Fruit fly (Drosophila melanogaster) whole organism, wandering third instar larva: ENCODE data around the gene CG42369.

Experiments
- Abd-B ChIP-seq: fragments of >200 bp; optimal IDR thresholded peaks from 2 replicates; lab custom pipeline; 2017; ENCODE audit warnings: missing biosample characterization, missing genetic modification characterization
- CG9705 ChIP-seq: fragments of 200-800 bp; sonication (Bioruptor generic); optimal IDR thresholded peaks from 2 replicates; lab custom pipeline; 2018; ENCODE audit warnings: missing biosample characterization, mild to moderate bottlenecking, missing genetic modification characterization
- CrebA ChIP-seq: fragments of 200-800 bp; sonication (Bioruptor generic); optimal IDR thresholded peaks from 2 replicates; lab custom pipeline; 2016; ENCODE audit warnings: missing biosample characterization, mild to moderate bottlenecking, missing genetic modification characterization, borderline replicate concordance
- Dfd ChIP-seq: fragments of >200 bp; optimal IDR thresholded peaks from 2 replicates; lab custom pipeline; 2017; ENCODE audit warnings: missing biosample characterization, missing genetic modification characterization
- Dif ChIP-seq: fragments of 200-275, 200-300 bp; sonication (Bioruptor generic); optimal IDR thresholded peaks from 2 replicates; lab custom pipeline; 2018; ENCODE audit warnings: missing biosample characterization, missing genetic modification characterization; ENCODE audit not compliant: partially characterized antibody
- GATAd ChIP-seq: sonication (Bioruptor generic); optimal IDR thresholded peaks from 2 replicates; lab custom pipeline; 2016; ENCODE audit warnings: missing biosample characterization, missing genetic modification characterization
- HLH106 ChIP-seq: fragments of 200-800 bp; optimal IDR thresholded peaks from 3 replicates; lab custom pipeline; 2019; ENCODE audit warnings: missing biosample characterization, mild to moderate bottlenecking, missing genetic modification characterization, moderate library complexity
- Hnf4 ChIP-seq: fragments of 200-800 bp; sonication (Bioruptor generic); optimal IDR thresholded peaks from 2 replicates; lab custom pipeline; 2016; ENCODE audit warnings: missing biosample characterization, mild to moderate bottlenecking, missing genetic modification characterization
- Hr78 ChIP-seq: fragments of >200 bp; optimal IDR thresholded peaks from 2 replicates; lab custom pipeline; 2017; ENCODE audit warnings: missing biosample characterization, missing genetic modification characterization
- Hr83 ChIP-seq: fragments of 200-300 bp; sonication (Bioruptor generic); optimal IDR thresholded peaks from 2 replicates; lab custom pipeline; 2016; ENCODE audit warnings: missing biosample characterization, mild to moderate bottlenecking, missing genetic modification characterization, moderate library complexity; ENCODE audit not compliant: poor library complexity, severe bottlenecking
- Mio ChIP-seq: sonication (Bioruptor generic); optimal IDR thresholded peaks from 2 replicates; lab custom pipeline; 2016; ENCODE audit warnings: missing biosample characterization, missing genetic modification characterization
- Myc ChIP-seq: fragments of >200 bp; optimal IDR thresholded peaks from 2 replicates; lab custom pipeline; 2017
- N ChIP-seq: fragments of >200 bp; optimal IDR thresholded peaks from 2 replicates; lab custom pipeline; 2018; ENCODE audit warnings: missing biosample characterization, missing external identifiers, missing genetic modification characterization
- OdsH ChIP-seq: fragments of 200-800 bp; sonication (Bioruptor generic); optimal IDR thresholded peaks from 2 replicates; lab custom pipeline; 2016; ENCODE audit warnings: missing biosample characterization, mild to moderate bottlenecking, missing genetic modification characterization
- Rel ChIP-seq, 2 experiments: fragments of 200-800 bp; sonication (Bioruptor generic) in 1 of 2; optimal IDR thresholded peaks; 2 replicates in 1 of 2; 3 replicates in 1 of 2; lab custom pipeline; 2016 to 2019; ENCODE audit warnings: mild to moderate bottlenecking in 2 of 2, missing biosample characterization in 2 of 2, missing genetic modification characterization in 2 of 2, moderate library complexity in 1 of 2
- br ChIP-seq: fragments of 200-800 bp; sonication (Bioruptor generic); optimal IDR thresholded peaks from 2 replicates; lab custom pipeline; 2016; ENCODE audit warnings: missing biosample characterization, missing genetic modification characterization
- dl ChIP-seq, 2 experiments: fragments of 175-275, 200-275 bp in 1 of 2; fragments of 200-275 bp in 1 of 2; sonication (Bioruptor generic); optimal IDR thresholded peaks; lab custom pipeline; 2018; ENCODE audit warnings: mild to moderate bottlenecking in 2 of 2, missing biosample characterization in 2 of 2, missing genetic modification characterization in 2 of 2, moderate library complexity in 2 of 2; ENCODE audit not compliant: partially characterized antibody in 2 of 2, insufficient read depth in 1 of 2
- dsf ChIP-seq: sonication (Bioruptor generic); optimal IDR thresholded peaks from 2 replicates; lab custom pipeline; 2016; ENCODE audit warnings: missing biosample characterization, missing genetic modification characterization, borderline replicate concordance
- ey ChIP-seq: fragments of 200-800 bp; sonication (Bioruptor generic); optimal IDR thresholded peaks from 2 replicates; lab custom pipeline; 2016; ENCODE audit warnings: missing biosample characterization, missing genetic modification characterization
- foxo ChIP-seq, 2 experiments: fragments of 200-800 bp; sonication (Bioruptor generic); optimal IDR thresholded peaks; 2 replicates in 1 of 2; 3 replicates in 1 of 2; lab custom pipeline; 2016 to 2017; ENCODE audit warnings: missing biosample characterization in 2 of 2, missing genetic modification characterization in 2 of 2
- fru ChIP-seq: fragments of 200-800 bp; sonication (Bioruptor generic); optimal IDR thresholded peaks from 3 replicates; lab custom pipeline; 2016; ENCODE audit warnings: missing biosample characterization, mild to moderate bottlenecking, missing genetic modification characterization
- h ChIP-seq: fragments of 200-800 bp; sonication (Bioruptor generic); optimal IDR thresholded peaks from 3 replicates; lab custom pipeline; 2016; ENCODE audit warnings: missing biosample characterization, mild to moderate bottlenecking, missing genetic modification characterization
- jim ChIP-seq: fragments of 175-275, 200-325 bp; sonication (Bioruptor generic); optimal IDR thresholded peaks from 2 replicates; lab custom pipeline; 2016; ENCODE audit warnings: missing biosample characterization, mild to moderate bottlenecking, missing genetic modification characterization
- pan ChIP-seq: fragments of >200 bp; optimal IDR thresholded peaks from 2 replicates; lab custom pipeline; 2017
- psq ChIP-seq: fragments of 200-800 bp; sonication (Bioruptor generic); optimal IDR thresholded peaks from 3 replicates; lab custom pipeline; 2017; ENCODE audit warnings: missing biosample characterization, mild to moderate bottlenecking, missing genetic modification characterization, moderate library complexity
- rgr ChIP-seq: fragments of 200-800 bp; sonication (Bioruptor generic); optimal IDR thresholded peaks from 3 replicates; lab custom pipeline; 2016; ENCODE audit warnings: missing biosample characterization, mild to moderate bottlenecking, missing genetic modification characterization
- sage ChIP-seq: fragments of 200-800 bp; sonication (Bioruptor generic); optimal IDR thresholded peaks from 2 replicates; lab custom pipeline; 2016; ENCODE audit warnings: missing biosample characterization, mild to moderate bottlenecking, missing genetic modification characterization
- sv ChIP-seq: fragments of 200-800 bp; sonication (Bioruptor generic); optimal IDR thresholded peaks from 3 replicates; lab custom pipeline; 2016; ENCODE audit warnings: missing biosample characterization, missing genetic modification characterization
- tai ChIP-seq: sonication (Bioruptor generic); optimal IDR thresholded peaks from 2 replicates; lab custom pipeline; 2016; ENCODE audit warnings: missing biosample characterization, missing genetic modification characterization
- woc ChIP-seq: sonication (Bioruptor generic); optimal IDR thresholded peaks from 2 replicates; lab custom pipeline; 2016; ENCODE audit warnings: missing biosample characterization, mild to moderate bottlenecking, missing genetic modification characterization

The CG42369 gene

dm6 chr2L:6411953-6412352, 14.9 kb upstream of the CG42369 start, which contains the start of gene CG13982:
CG13982 (plus strand) TSS chr2L:6412315.
- TF ChIP-seq CrebA (GFP tag; lab: Kevin White, UChicago) = no peak
- TF ChIP-seq dsf = no peak
- no peak for TF ChIP-seq sage (GFP tag; lab: Kevin White, UChicago)
- TF ChIP-seq Mio = no peak
- no peak for TF ChIP-seq foxo (GFP tag; optimal IDR thresholded peaks at IDR 0.05; lab: Kevin White, UChicago)
- no peak for TF ChIP-seq ey
- TF ChIP-seq CG9705 = no peak
- TF ChIP-seq psq (GFP tag; lab: Kevin White, UChicago) = no peak
- no peak for TF ChIP-seq HLH106
- TF ChIP-seq woc = no peak
- no peak for TF ChIP-seq Hr83
- TF ChIP-seq Abd-B (GFP tag; lab: Kevin White, UChicago) = no peak
- TF ChIP-seq tai (GFP tag; lab: Kevin White, UChicago) = no peak
- TF ChIP-seq, all 38 proteins: peak for 0

dm6 chr2L:6411089-6411757, 14.2 kb upstream of the CG42369 start, which contains the start of gene DIP-epsilon:
DIP-epsilon (minus strand) TSS chr2L:6411326.
- TF ChIP-seq Dif (GFP tag; lab: Kevin White, UChicago) (peak; percentile 29), jim (GFP tag; lab: Kevin White, UChicago) (no peak), Myc (lab: Kevin White, UChicago) (no peak), OdsH (GFP tag; lab: Kevin White, UChicago) (no peak), fru (GFP tag; lab: Kevin White, UChicago) (no peak)

dm6 chr2L:6391469-6391868, 5.6 kb downstream of the CG42369 start:
- TF ChIP-seq Hr78 (GFP tag; lab: Kevin White, UChicago) = no peak
- no peak for TF ChIP-seq sage (GFP tag; lab: Kevin White, UChicago)
- TF ChIP-seq OdsH (GFP tag; lab: Kevin White, UChicago) = no peak
- no peak for TF ChIP-seq CrebA (GFP tag; lab: Kevin White, UChicago)
- TF ChIP-seq dl (GFP tag; optimal IDR thresholded peaks at IDR 0.05; lab: Kevin White, UChicago; ENCODE audit: insufficient read depth in 1 of 2, partially characterized antibody in 2 of 2) = no peak
- TF ChIP-seq N (GFP tag; lab: Kevin White, UChicago) = no peak
- TF ChIP-seq dsf = no peak
- no peak for TF ChIP-seq ey
- TF ChIP-seq rgr (GFP tag; lab: Kevin White, UChicago) = no peak
- no peak for TF ChIP-seq foxo (GFP tag; optimal IDR thresholded peaks at IDR 0.05; lab: Kevin White, UChicago)
- no peak for TF ChIP-seq Dfd (GFP tag; lab: Kevin White, UChicago)

dm6 chr2L:6387068-6387467, 10.0 kb downstream of the CG42369 start:
- TF ChIP-seq GATAd (GFP tag; lab: Kevin White, UChicago) (no peak), Rel (GFP tag; optimal IDR thresholded peaks at IDR 0.05; lab: Kevin White, UChicago) (no peak), Rel (tag; optimal IDR thresholded peaks at IDR 0.05; lab: Kevin White, UChicago) (peak; percentile 72), Hnf4 (GFP tag; lab: Kevin White, UChicago) (no peak)

- TF ChIP-seq h = no peak
- TF ChIP-seq Dfd (GFP tag; lab: Kevin White, UChicago) = no peak
- no peak for TF ChIP-seq N (GFP tag; lab: Kevin White, UChicago)
- TF ChIP-seq Rel (GFP tag; optimal IDR thresholded peaks at IDR 0.05; lab: Kevin White, UChicago) = no peak
- TF ChIP-seq Rel (tag; optimal IDR thresholded peaks at IDR 0.05; lab: Kevin White, UChicago) = peak; percentile 49
- TF ChIP-seq Dif (GFP tag; lab: Kevin White, UChicago) = no peak
- TF ChIP-seq woc = no peak
Measured at dm6 chr2L:6385409-6385808, 11.6 kb downstream of the CG42369 start, which contains the start of gene Nepl6. Nepl6 (minus strand) TSS chr2L:6385512.

dm6 chr2L:6380966-6381365, 16.1 kb downstream of the CG42369 start, which contains the start of gene Nepl5:
Nepl5 (plus strand) TSS chr2L:6381266.
- TF ChIP-seq foxo (GFP tag; optimal IDR thresholded peaks at IDR 0.05; lab: Kevin White, UChicago) = no peak
- TF ChIP-seq jim (GFP tag; lab: Kevin White, UChicago) = no peak
- TF ChIP-seq Myc (lab: Kevin White, UChicago) = no peak
- TF ChIP-seq Dfd (GFP tag; lab: Kevin White, UChicago) = no peak
- TF ChIP-seq woc = no peak
- no peak for TF ChIP-seq br (GFP tag; lab: Kevin White, UChicago)
- no peak for TF ChIP-seq pan (lab: Kevin White, UChicago)
- no peak for TF ChIP-seq h
- TF ChIP-seq sv = no peak
- TF ChIP-seq, all 38 proteins: peak for 0
